Worm (Caenorhabditis elegans): Measurements from ENCODE around the gene R10E4.1.
A peak's percentile ranks its signal among the peaks of the same experiment; 100 is the strongest.

ce11 chrIII:4283175-4283574, 13.6 kb downstream of the R10E4.1 start:
- TF ChIP-seq pha-4 (tag; optimal IDR thresholded peaks at IDR 0.05), result no peak
- TF ChIP-seq lsy-2 (tag; optimal IDR thresholded peaks at IDR 0.05), result no peak
- TF ChIP-seq ztf-11 (tag; optimal IDR thresholded peaks at IDR 0.05), result no peak
- no peak for TF ChIP-seq nhr-12 (tag; optimal IDR thresholded peaks at IDR 0.05)
- TF ChIP-seq nhr-28 (tag; optimal IDR thresholded peaks at IDR 0.05), result no peak
- no peak for TF ChIP-seq snpc-4 (tag; optimal IDR thresholded peaks at IDR 0.05)
- TF ChIP-seq blmp-1 (tag; optimal IDR thresholded peaks at IDR 0.05), result no peak
- no peak for TF ChIP-seq mls-2 (tag; optimal IDR thresholded peaks at IDR 0.05)
- TF ChIP-seq lin-13 (tag; optimal IDR thresholded peaks at IDR 0.05), result no peak
- TF ChIP-seq nhr-237 (tag; optimal IDR thresholded peaks at IDR 0.05), result no peak
- no peak for TF ChIP-seq M03D4.4 (tag; optimal IDR thresholded peaks at IDR 0.05)
- TF ChIP-seq mab-5 (tag; optimal IDR thresholded peaks at IDR 0.05), result no peak
- TF ChIP-seq unc-62 (GFP tag; optimal IDR thresholded peaks at IDR 0.05), result peak; percentile 73
- no peak for TF ChIP-seq mep-1 (tag; optimal IDR thresholded peaks at IDR 0.05)

All from whole organism, mixed stage, embryonic.